Fruit fly (Drosophila melanogaster) whole organism, adult: ENCODE measurements around the gene CG7218.

ENCODE experiments used
- CG11617 ChIP-seq: fragments of 200-800 bp; sonication (Bioruptor generic); optimal IDR thresholded peaks from 2 replicates; lab custom pipeline; 2017; ENCODE audit warnings: mild to moderate bottlenecking, missing biosample characterization, missing genetic modification reagents, missing genetic modification characterization
- CG14711 ChIP-seq: fragments of 200-800 bp; sonication (Bioruptor generic); optimal IDR thresholded peaks from 2 replicates; lab custom pipeline; 2018; ENCODE audit warnings: missing biosample characterization, mild to moderate bottlenecking, missing genetic modification characterization, moderate library complexity
- CG5204 ChIP-seq: fragments of 200-800 bp; sonication (Bioruptor generic); optimal IDR thresholded peaks from 2 replicates; lab custom pipeline; 2016; ENCODE audit warnings: missing biosample characterization, missing genetic modification characterization
- CG7045 ChIP-seq: fragments of 200-800 bp; sonication (Bioruptor generic); optimal IDR thresholded peaks from 2 replicates; lab custom pipeline; 2017; ENCODE audit warnings: missing biosample characterization, mild to moderate bottlenecking, missing genetic modification characterization
- Mnt ChIP-seq: fragments of 200-800 bp; sonication (Bioruptor generic); optimal IDR thresholded peaks from 2 replicates; lab custom pipeline; 2016; ENCODE audit warnings: missing biosample characterization, mild to moderate bottlenecking, missing genetic modification characterization
- bab1 ChIP-seq: fragments of 200-800 bp; sonication (Bioruptor generic); optimal IDR thresholded peaks from 3 replicates; lab custom pipeline; 2019; ENCODE audit warnings: missing biosample characterization, mild to moderate bottlenecking, missing genetic modification characterization, moderate library complexity
- cic ChIP-seq: fragments of 200-800 bp; sonication (Bioruptor generic); optimal IDR thresholded peaks from 2 replicates; lab custom pipeline; 2017; ENCODE audit warnings: missing biosample characterization, mild to moderate bottlenecking, missing genetic modification characterization, moderate library complexity
- pad ChIP-seq: fragments of 200-800 bp; sonication (Bioruptor generic); optimal IDR thresholded peaks from 3 replicates; lab custom pipeline; 2017; ENCODE audit warnings: missing biosample characterization, missing genetic modification characterization, mild to moderate bottlenecking, moderate library complexity, missing genetic modification reagents
- tj ChIP-seq: fragments of 200-800 bp; sonication (Bioruptor generic); optimal IDR thresholded peaks from 3 replicates; lab custom pipeline; 2017; ENCODE audit warnings: missing biosample characterization, mild to moderate bottlenecking, missing genetic modification characterization, moderate library complexity
- toe ChIP-seq: fragments of 200-800 bp; sonication (Bioruptor generic); optimal IDR thresholded peaks from 2 replicates; lab custom pipeline; 2016; ENCODE audit warnings: missing biosample characterization, missing genetic modification characterization

dm6 chr3R:18130720-18131119 lies 33.5 kb downstream of the CG7218 start:
- TF ChIP-seq bab1 (no peak), Mnt (GFP tag; lab: Kevin White, UChicago) (no peak), CG7045 (GFP tag; lab: Kevin White, UChicago) (no peak), pad (GFP tag; lab: Kevin White, UChicago) (no peak), CG11617 (GFP tag; lab: Kevin White, UChicago) (no peak), cic (no peak), CG5204 (GFP tag; lab: Kevin White, UChicago) (no peak), tj (no peak), toe (no peak), CG14711 (tag; lab: Kevin White, UChicago) (no peak)
